Fruit fly (Drosophila melanogaster) whole organism, adult: ENCODE data around the gene mon2.

Experiments
- CG11617 ChIP-seq: fragments of 200-800 bp; sonication (Bioruptor generic); optimal IDR thresholded peaks from 2 replicates; lab custom pipeline; 2017; ENCODE audit warnings: mild to moderate bottlenecking, missing biosample characterization, missing genetic modification reagents, missing genetic modification characterization
- CG12768 ChIP-seq: fragments of 200-800 bp; sonication (Bioruptor generic); optimal IDR thresholded peaks from 2 replicates; lab custom pipeline; 2017; ENCODE audit warnings: missing biosample characterization, missing genetic modification characterization, mild to moderate bottlenecking, moderate library complexity, missing genetic modification reagents
- CG14711 ChIP-seq: fragments of 200-800 bp; sonication (Bioruptor generic); optimal IDR thresholded peaks from 2 replicates; lab custom pipeline; 2018; ENCODE audit warnings: missing biosample characterization, mild to moderate bottlenecking, missing genetic modification characterization, moderate library complexity
- CG1620 ChIP-seq: fragments of 200-800 bp; sonication (Bioruptor generic); optimal IDR thresholded peaks from 2 replicates; lab custom pipeline; 2016; ENCODE audit warnings: missing biosample characterization, missing genetic modification characterization
- CG33017 ChIP-seq: fragments of 200-800 bp; sonication (Bioruptor generic); optimal IDR thresholded peaks from 2 replicates; lab custom pipeline; 2018; ENCODE audit warnings: missing biosample characterization, mild to moderate bottlenecking, missing genetic modification characterization, moderate library complexity
- CG5204 ChIP-seq: fragments of 200-800 bp; sonication (Bioruptor generic); optimal IDR thresholded peaks from 2 replicates; lab custom pipeline; 2016; ENCODE audit warnings: missing biosample characterization, missing genetic modification characterization
- CG7045 ChIP-seq: fragments of 200-800 bp; sonication (Bioruptor generic); optimal IDR thresholded peaks from 2 replicates; lab custom pipeline; 2017; ENCODE audit warnings: missing biosample characterization, mild to moderate bottlenecking, missing genetic modification characterization
- CG7101 ChIP-seq: fragments of 200-800 bp; sonication (Bioruptor generic); optimal IDR thresholded peaks from 2 replicates; lab custom pipeline; 2018; ENCODE audit warnings: missing biosample characterization, mild to moderate bottlenecking, missing genetic modification characterization, moderate library complexity
- Clk ChIP-seq: fragments of 200-800 bp; sonication (Bioruptor generic); optimal IDR thresholded peaks from 2 replicates; lab custom pipeline; 2017; ENCODE audit warnings: missing biosample characterization, missing genetic modification characterization
- Crg-1 ChIP-seq: fragments of 200-800 bp; sonication (Bioruptor generic); optimal IDR thresholded peaks from 2 replicates; lab custom pipeline; 2016; ENCODE audit warnings: missing biosample characterization, missing genetic modification characterization
- Hr96 ChIP-seq: fragments of 200-800 bp; sonication (Bioruptor generic); optimal IDR thresholded peaks from 2 replicates; lab custom pipeline; 2016; ENCODE audit warnings: missing biosample characterization, missing genetic modification characterization
- Mnt ChIP-seq: fragments of 200-800 bp; sonication (Bioruptor generic); optimal IDR thresholded peaks from 2 replicates; lab custom pipeline; 2016; ENCODE audit warnings: missing biosample characterization, mild to moderate bottlenecking, missing genetic modification characterization
- bab1 ChIP-seq: fragments of 200-800 bp; sonication (Bioruptor generic); optimal IDR thresholded peaks from 3 replicates; lab custom pipeline; 2019; ENCODE audit warnings: missing biosample characterization, mild to moderate bottlenecking, missing genetic modification characterization, moderate library complexity
- cic ChIP-seq: fragments of 200-800 bp; sonication (Bioruptor generic); optimal IDR thresholded peaks from 2 replicates; lab custom pipeline; 2017; ENCODE audit warnings: missing biosample characterization, mild to moderate bottlenecking, missing genetic modification characterization, moderate library complexity
- cnc ChIP-seq, 2 experiments: fragments of >200 bp; optimal IDR thresholded peaks; 2 replicates each; lab custom pipeline; 2017
- kay ChIP-seq: fragments of 200-800 bp; sonication (Bioruptor generic); peaks from one replicate; lab custom pipeline; 2016; ENCODE audit warnings: missing biosample characterization, missing genetic modification characterization, borderline replicate concordance
- ovo ChIP-seq: fragments of 200-800 bp; sonication (Bioruptor generic); optimal IDR thresholded peaks from 2 replicates; lab custom pipeline; 2016; ENCODE audit warnings: missing biosample characterization, missing genetic modification characterization
- pad ChIP-seq: fragments of 200-800 bp; sonication (Bioruptor generic); optimal IDR thresholded peaks from 3 replicates; lab custom pipeline; 2017; ENCODE audit warnings: missing biosample characterization, missing genetic modification characterization, mild to moderate bottlenecking, moderate library complexity, missing genetic modification reagents
- tj ChIP-seq: fragments of 200-800 bp; sonication (Bioruptor generic); optimal IDR thresholded peaks from 3 replicates; lab custom pipeline; 2017; ENCODE audit warnings: missing biosample characterization, mild to moderate bottlenecking, missing genetic modification characterization, moderate library complexity
- toe ChIP-seq: fragments of 200-800 bp; sonication (Bioruptor generic); optimal IDR thresholded peaks from 2 replicates; lab custom pipeline; 2016; ENCODE audit warnings: missing biosample characterization, missing genetic modification characterization

mon2 gene

DNA sequence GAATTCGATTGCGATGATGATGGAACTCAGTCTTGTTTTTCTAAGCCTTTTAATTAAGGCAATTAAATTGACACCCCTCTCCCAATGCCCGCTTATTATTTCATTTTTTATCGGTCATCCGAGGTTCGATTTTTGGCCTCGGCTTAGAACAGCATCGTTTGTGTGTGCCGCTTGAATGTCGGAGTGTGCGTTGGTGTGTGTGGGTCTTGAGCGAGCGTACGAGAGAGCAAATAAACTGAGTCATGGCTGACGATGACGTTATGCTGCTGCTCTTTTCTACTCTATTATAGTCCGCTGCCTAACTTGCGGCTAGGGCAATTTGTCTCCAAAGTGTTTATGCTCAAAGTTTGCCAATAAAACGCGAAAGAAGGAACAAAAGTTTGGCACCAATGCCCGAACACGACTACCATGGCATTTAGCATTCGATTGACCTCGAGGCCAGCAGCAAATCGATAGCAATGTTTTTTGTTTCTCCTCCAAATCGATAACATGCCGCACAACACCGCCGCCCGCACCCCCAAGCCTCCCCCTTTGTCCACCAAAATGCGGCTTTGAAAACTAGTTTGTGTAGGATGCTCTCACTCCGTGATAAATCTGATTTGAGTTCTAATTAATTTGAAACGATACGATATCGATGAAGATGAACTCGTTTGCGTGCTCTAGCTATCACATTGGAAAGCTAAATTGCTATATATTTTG is 38.2 kb downstream of the mon2 start:
- no peak for TF ChIP-seq ovo (GFP tag; lab: Kevin White, UChicago)

- no peak for TF ChIP-seq CG33017
- TF ChIP-seq CG7045 (GFP tag; lab: Kevin White, UChicago) = no peak
- TF ChIP-seq pad = peak; percentile 79
- TF ChIP-seq ovo (GFP tag; lab: Kevin White, UChicago) = no peak
- TF ChIP-seq Mnt (GFP tag; lab: Kevin White, UChicago) = no peak
- TF ChIP-seq kay (GFP tag; lab: Kevin White, UChicago) = no peak
- peak; percentile 15 for TF ChIP-seq Clk
Observed at dm6 chr2L:8084349-8085203, 39.2 kb downstream of the mon2 start.

- TF ChIP-seq CG5204 (GFP tag; lab: Kevin White, UChicago) (no peak), CG14711 (tag; lab: Kevin White, UChicago) (peak; percentile 98), cnc (optimal IDR thresholded peaks at IDR 0.05; lab: Kevin White, UChicago) (no peak), kay (GFP tag; lab: Kevin White, UChicago) (peak; percentile 33), CG12768 (no peak), Crg-1 (GFP tag; lab: Kevin White, UChicago) (no peak), Mnt (GFP tag; lab: Kevin White, UChicago) (peak; percentile 58), Clk (no peak), CG33017 (peak; percentile 25), bab1 (GFP tag; lab: Kevin White, UChicago) (peak; percentile 62), toe (GFP tag; lab: Kevin White, UChicago) (no peak), ovo (GFP tag; lab: Kevin White, UChicago) (no peak), CG7045 (GFP tag; lab: Kevin White, UChicago) (no peak), CG1620 (no peak), CG7101 (tag; lab: Kevin White, UChicago) (peak; percentile 20), pad (no peak), CG11617 (GFP tag; lab: Kevin White, UChicago) (no peak), cic (peak; percentile 68), tj (GFP tag; lab: Kevin White, UChicago) (no peak), Hr96 (no peak)
Observed at dm6 chr2L:8083427-8084295, 40.1 kb downstream of the mon2 start.

dm6 chr2L:8083413-8083426 is 40.6 kb downstream of the mon2 start, which contains the start of gene Bsg:
Gene Bsg, plus strand, starts transcription at chr2L:8083420.
- TF ChIP-seq CG7101 (tag; lab: Kevin White, UChicago) = no peak
- TF ChIP-seq ovo (GFP tag; lab: Kevin White, UChicago) = no peak
- no peak for TF ChIP-seq cic
- no peak for TF ChIP-seq Hr96
- no peak for TF ChIP-seq CG33017
- no peak for TF ChIP-seq cnc (optimal IDR thresholded peaks at IDR 0.05; lab: Kevin White, UChicago)

dm6 chr2L:8082692-8083412 is 41.0 kb downstream of the mon2 start, which contains the start of gene Mcr:
Gene Mcr, minus strand, starts transcription at chr2L:8082982.
- no peak for TF ChIP-seq CG7045 (GFP tag; lab: Kevin White, UChicago)
- no peak for TF ChIP-seq Mnt (GFP tag; lab: Kevin White, UChicago)
- peak; percentile 33 for TF ChIP-seq pad
- TF ChIP-seq tj (GFP tag; lab: Kevin White, UChicago) = peak; percentile 4
- peak; percentile 42 for TF ChIP-seq bab1 (GFP tag; lab: Kevin White, UChicago)

DNA sequence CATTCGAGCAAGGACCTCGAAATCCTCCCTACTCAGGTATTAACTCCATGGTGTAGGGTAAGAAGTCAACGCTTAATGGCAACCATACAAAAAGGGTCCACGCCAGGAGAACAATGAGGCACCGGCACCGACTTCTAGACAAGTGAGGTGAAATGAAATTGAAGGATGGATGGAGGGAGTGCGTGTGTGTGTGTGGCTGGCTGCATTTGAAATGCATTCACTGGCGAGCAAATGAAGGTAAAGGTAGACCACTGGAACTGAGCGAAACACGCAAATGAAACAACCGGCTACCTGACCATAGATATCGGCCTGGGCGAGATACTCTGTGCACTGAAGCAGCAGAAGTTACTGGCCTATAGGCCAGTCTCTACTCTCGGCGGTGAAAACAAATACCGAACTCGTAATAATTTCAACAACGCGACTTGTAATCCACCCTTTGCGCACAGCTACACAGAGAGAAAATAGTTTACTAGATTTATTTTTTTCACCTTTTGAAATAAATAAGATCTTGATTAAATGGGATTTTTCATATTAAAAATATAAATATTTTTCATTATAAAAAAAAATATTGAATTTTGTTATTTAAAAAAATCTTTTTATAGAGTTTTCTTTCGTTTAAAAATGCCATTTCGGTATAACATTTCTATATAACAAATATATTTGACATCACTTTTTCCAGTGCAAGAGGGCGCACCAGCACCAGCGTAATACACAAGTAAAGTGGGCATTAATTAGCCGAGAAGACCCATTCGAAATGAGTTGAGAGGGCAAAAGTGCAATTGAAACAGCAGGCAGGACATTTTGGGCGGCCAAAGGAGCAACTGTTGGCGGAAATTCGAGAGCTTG is 41.9 kb downstream of the mon2 start:
- no peak for TF ChIP-seq cic
- TF ChIP-seq Crg-1 (GFP tag; lab: Kevin White, UChicago) = no peak
- no peak for TF ChIP-seq CG7045 (GFP tag; lab: Kevin White, UChicago)
- no peak for TF ChIP-seq cnc (optimal IDR thresholded peaks at IDR 0.05; lab: Kevin White, UChicago)
- TF ChIP-seq pad = no peak
- TF ChIP-seq toe (GFP tag; lab: Kevin White, UChicago) = no peak
- TF ChIP-seq ovo (GFP tag; lab: Kevin White, UChicago) = no peak
- TF ChIP-seq CG12768 = no peak
- no peak for TF ChIP-seq kay (GFP tag; lab: Kevin White, UChicago)
- no peak for TF ChIP-seq Hr96
- TF ChIP-seq CG1620 = no peak
- TF ChIP-seq CG11617 (GFP tag; lab: Kevin White, UChicago) = peak; percentile 77
- no peak for TF ChIP-seq bab1 (GFP tag; lab: Kevin White, UChicago)
- no peak for TF ChIP-seq Clk
- TF ChIP-seq tj (GFP tag; lab: Kevin White, UChicago) = peak; percentile 24
- TF ChIP-seq Mnt (GFP tag; lab: Kevin White, UChicago) = no peak
- no peak for TF ChIP-seq CG5204 (GFP tag; lab: Kevin White, UChicago)
- peak; percentile 57 for TF ChIP-seq CG7101 (tag; lab: Kevin White, UChicago)
- TF ChIP-seq CG33017 = peak; percentile 63
- peak; percentile 50 for TF ChIP-seq CG14711 (tag; lab: Kevin White, UChicago)
